Worm (Caenorhabditis elegans): ENCODE data around the gene srx-114.

The srx-114 gene

DNA sequence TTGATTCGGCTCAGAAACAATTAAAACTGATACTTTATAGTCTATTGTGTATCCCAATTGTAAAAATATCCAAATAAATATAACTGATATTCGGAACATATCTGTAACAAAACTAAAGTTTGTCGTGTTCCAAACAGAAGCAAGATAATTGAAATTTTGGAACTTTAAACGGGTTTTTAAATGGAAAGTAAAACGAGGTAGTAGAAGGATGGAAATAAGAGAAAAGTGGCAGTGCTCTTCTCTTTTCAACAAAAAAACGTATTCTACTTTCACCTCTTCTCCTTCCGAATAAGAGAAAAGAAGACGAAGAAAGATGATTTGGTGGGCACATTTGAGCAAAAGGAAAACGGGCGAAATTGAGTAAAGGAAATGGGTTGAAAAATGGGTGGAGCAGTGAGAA lies 13.5 kb upstream of the srx-114 start, which contains the start of gene nmr-1 (continued):
- no peak for TF ChIP-seq mes-2 (tag; optimal IDR thresholded peaks at IDR 0.05; ENCODE audit: poor library complexity, severe bottlenecking)
- no peak for TF ChIP-seq spr-3 (GFP tag; optimal IDR thresholded peaks at IDR 0.05)
- TF ChIP-seq ama-1 (optimal IDR thresholded peaks at IDR 0.05) = no peak

DNA sequence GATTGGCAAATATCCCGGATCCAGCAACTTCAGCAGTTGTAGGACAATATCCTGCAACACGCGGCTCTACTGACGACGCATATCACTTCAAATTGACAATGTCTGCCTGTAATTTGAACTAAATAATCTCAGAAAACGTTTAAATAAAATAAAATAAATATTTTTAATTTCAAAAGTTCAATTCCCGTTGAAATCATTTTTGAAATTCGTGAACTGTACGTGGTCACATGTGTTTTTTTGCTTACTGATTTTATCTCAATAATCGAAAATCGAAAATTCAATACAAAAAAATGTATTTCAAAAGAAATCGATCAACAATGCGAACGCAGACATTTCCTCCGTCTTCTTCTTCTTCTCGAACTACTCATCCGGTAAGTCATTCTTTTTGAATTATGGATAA lies 4.6 kb upstream of the srx-114 start, which contains the start of gene F07F6.1:
F07F6.1 (plus strand) TSS at position 301 of the 400 bp plus-strand sequence.
- TF ChIP-seq aly-2 (tag; optimal IDR thresholded peaks at IDR 0.05) (no peak), aha-1 (tag) (no peak), mxl-3 (GFP tag; optimal IDR thresholded peaks at IDR 0.05) (no peak)

DNA sequence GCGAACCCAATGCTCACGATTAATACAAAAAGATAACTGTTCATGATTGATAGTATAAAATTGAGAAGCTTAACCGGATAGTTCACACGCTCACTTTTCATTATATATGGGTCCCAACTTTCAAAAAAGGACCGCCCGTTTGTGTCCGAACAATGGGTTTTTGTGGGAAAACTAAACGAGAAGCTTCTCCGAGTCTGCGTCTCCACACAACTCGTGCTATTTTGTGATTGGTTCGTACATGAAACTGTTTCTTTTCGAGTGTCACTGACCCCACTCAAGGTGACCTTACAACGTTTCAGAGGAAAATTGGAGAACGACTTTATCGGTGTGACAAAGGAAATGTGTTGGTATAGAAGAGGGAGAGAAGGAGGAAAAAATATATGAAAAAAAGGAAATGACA lies 3.9 kb upstream of the srx-114 start, which contains the start of gene dct-5:
dct-5 (minus strand) TSS at position 101 of the 400 bp plus-strand sequence.
- no peak for TF ChIP-seq vab-7 (GFP tag; IDR thresholded peaks at IDR 0.05)
- no peak for TF ChIP-seq dpl-1 (GFP tag; optimal IDR thresholded peaks at IDR 0.05)
- no peak for TF ChIP-seq aha-1 (tag)
- no peak for TF ChIP-seq zip-2 (tag; optimal IDR thresholded peaks at IDR 0.05)
- TF ChIP-seq ceh-82 (tag; optimal IDR thresholded peaks at IDR 0.05) = no peak
- TF ChIP-seq duxl-1 (tag; optimal IDR thresholded peaks at IDR 0.05; ENCODE audit: poor library complexity) = no peak
- TF ChIP-seq D1046.2 (GFP tag; IDR thresholded peaks at IDR 0.05) = no peak
- no peak for TF ChIP-seq nhr-42 (GFP tag; IDR thresholded peaks at IDR 0.05)
- TF ChIP-seq ama-1 (optimal IDR thresholded peaks at IDR 0.05) = no peak
- no peak for TF ChIP-seq lin-29 (GFP tag; IDR thresholded peaks at IDR 0.05)

DNA sequence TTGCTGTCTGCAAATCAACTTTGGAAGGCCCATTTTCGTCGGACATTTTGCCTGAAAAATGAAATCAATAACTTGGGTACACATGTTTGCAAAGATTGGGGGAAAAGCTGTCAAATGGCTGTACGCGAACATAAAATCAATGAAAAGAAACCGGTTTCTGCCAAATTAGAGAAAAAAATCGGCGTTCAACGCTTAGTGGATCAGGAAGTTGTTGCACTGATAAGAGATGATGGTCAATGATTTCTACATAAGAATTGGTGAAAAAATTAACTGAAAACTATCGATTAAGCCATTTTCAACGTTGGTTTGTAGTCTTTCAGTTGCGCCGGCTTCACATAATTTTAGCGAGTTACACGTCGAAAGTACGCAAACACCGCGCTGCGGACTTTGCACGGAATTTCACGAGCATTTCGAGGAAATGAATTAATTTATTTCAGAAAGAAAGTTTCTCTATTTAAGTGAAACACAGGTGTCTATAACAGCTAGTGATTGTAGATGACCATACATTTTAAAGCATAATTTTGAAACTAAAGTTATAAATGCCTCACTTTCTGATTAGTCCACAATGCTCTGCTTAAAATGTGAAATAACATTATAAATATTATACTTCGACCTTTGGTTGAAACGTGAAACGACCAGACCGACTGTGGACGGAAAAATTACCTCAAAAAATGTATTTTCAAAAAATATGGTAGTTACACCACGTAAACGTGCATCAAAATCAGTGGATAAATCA lies 3.3 kb downstream of the srx-114 start, which contains the start of the genes F07F6.4 and F07F6.2:
F07F6.4 (minus strand) TSS at position 51 of the 736 bp plus-strand sequence.
F07F6.2 (plus strand) TSS at position 686 of the 736 bp plus-strand sequence.
- peak; percentile 27 for TF ChIP-seq mep-1 (tag; optimal IDR thresholded peaks at IDR 0.05)
- TF ChIP-seq aha-1 (tag) = peak; percentile 90
- TF ChIP-seq unc-39 (tag; optimal IDR thresholded peaks at IDR 0.05) = no peak
- peak; percentile 46; the same call in 1 of the 2 replicates for TF ChIP-seq lin-38 (GFP tag; IDR thresholded peaks at IDR 0.05)
- no peak for TF ChIP-seq daf-16 (GFP tag; optimal IDR thresholded peaks at IDR 0.05)
- TF ChIP-seq daf-16 (tag; optimal IDR thresholded peaks at IDR 0.05) = no peak
- peak; percentile 7 for TF ChIP-seq mxl-3 (GFP tag; optimal IDR thresholded peaks at IDR 0.05)
- TF ChIP-seq pqm-1 (tag; optimal IDR thresholded peaks at IDR 0.05) = peak; percentile 27
- peak; percentile 68 for TF ChIP-seq mes-2 (tag; optimal IDR thresholded peaks at IDR 0.05; ENCODE audit: poor library complexity, severe bottlenecking)
- TF ChIP-seq vab-7 (GFP tag; IDR thresholded peaks at IDR 0.05) = no peak
- TF ChIP-seq lsy-2 (tag; optimal IDR thresholded peaks at IDR 0.05) = peak in 1 of 2 experiments; percentile 64
- TF ChIP-seq nhr-6 (tag; optimal IDR thresholded peaks at IDR 0.05) = peak; percentile 15
- peak; percentile 59 for TF ChIP-seq dpl-1 (GFP tag; optimal IDR thresholded peaks at IDR 0.05)
- no peak for TF ChIP-seq zfp-2 (tag; optimal IDR thresholded peaks at IDR 0.05)
- TF ChIP-seq dve-1 (tag; optimal IDR thresholded peaks at IDR 0.05; ENCODE audit: insufficient read depth) = peak; percentile 39

DNA sequence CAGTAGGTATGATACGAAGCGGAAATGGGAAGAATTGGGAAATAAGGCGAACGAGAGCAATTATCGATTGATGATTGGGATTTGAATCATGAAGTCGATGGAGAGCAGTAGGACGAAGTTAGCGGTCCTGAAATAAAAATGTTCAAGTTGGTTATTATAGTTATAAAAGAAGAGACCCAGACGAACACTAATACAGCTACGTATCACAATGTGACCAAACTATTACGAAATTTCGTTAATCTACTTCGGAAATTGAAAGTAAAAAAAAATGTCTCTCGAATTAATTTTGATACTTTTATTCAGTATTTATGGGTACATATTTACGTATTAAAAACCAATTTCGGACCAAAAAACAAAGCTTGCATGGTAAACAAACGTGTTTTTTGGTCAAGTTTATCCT lies 6.5 kb downstream of the srx-114 start:
- TF ChIP-seq nhr-41 (GFP tag; IDR thresholded peaks at IDR 0.05) (no peak), nhr-28 (tag; optimal IDR thresholded peaks at IDR 0.05) (peak; percentile 19), ctbp-1 (GFP tag; IDR thresholded peaks at IDR 0.05) (no peak), nhr-10 (tag; optimal IDR thresholded peaks at IDR 0.05) (no peak)

DNA sequence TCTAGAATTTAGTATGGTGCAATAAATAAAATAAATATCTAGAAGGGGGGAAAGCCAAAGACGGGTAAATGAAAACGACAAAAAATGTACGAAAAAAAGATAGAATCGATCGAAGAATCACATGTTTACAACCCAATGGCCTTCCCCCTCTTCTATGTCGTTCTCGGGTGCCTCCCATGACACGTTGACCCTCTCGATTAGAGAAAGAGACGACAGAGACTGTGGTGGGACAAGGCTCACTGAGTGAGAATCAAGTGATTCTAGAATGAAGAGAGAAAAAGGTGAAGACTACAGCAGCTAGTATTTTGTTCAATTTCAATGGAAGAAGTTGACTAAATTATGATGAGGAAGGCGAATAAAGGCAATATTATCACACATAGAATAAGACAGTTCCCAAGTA lies 6.9 kb downstream of the srx-114 start:
- peak; percentile 41 for TF ChIP-seq mes-2 (tag; optimal IDR thresholded peaks at IDR 0.05; ENCODE audit: poor library complexity, severe bottlenecking)
- TF ChIP-seq F26F4.8 (GFP tag; conservative IDR thresholded peaks at IDR 0.05) = no peak
- TF ChIP-seq daf-19 (GFP tag; conservative IDR thresholded peaks at IDR 0.05) = no peak
- TF ChIP-seq nhr-77 (tag; optimal IDR thresholded peaks at IDR 0.05) = peak; percentile 63
- TF ChIP-seq pqm-1 (tag; optimal IDR thresholded peaks at IDR 0.05) = peak; percentile 58
- peak in 1 of 2 experiments; percentile 36 for TF ChIP-seq hif-1 (tag; optimal IDR thresholded peaks at IDR 0.05)
- peak in 1 of 2 experiments; percentile 69 for TF ChIP-seq lsy-2 (tag; optimal IDR thresholded peaks at IDR 0.05)
- TF ChIP-seq mxl-3 (GFP tag; optimal IDR thresholded peaks at IDR 0.05) = peak; percentile 58
- TF ChIP-seq nhr-25 (tag; optimal IDR thresholded peaks at IDR 0.05; ENCODE audit: borderline replicate concordance, insufficient read depth) = peak; percentile 60
- TF ChIP-seq tra-1 (GFP tag; IDR thresholded peaks at IDR 0.05) = no peak
- no peak for TF ChIP-seq ztf-7 (tag; optimal IDR thresholded peaks at IDR 0.05)
- peak; percentile 51 for TF ChIP-seq dve-1 (tag; optimal IDR thresholded peaks at IDR 0.05; ENCODE audit: insufficient read depth)
- no peak for TF ChIP-seq lin-29 (GFP tag; IDR thresholded peaks at IDR 0.05)
- TF ChIP-seq Y48G9A.11 (GFP tag; IDR thresholded peaks at IDR 0.05) = no peak
- peak in 1 of 2 experiments; percentile 51 for TF ChIP-seq unc-62 (GFP tag; optimal IDR thresholded peaks at IDR 0.05 in 1 of 2)
- no peak for TF ChIP-seq unc-62 (tag; optimal IDR thresholded peaks at IDR 0.05)
- TF ChIP-seq spr-1 (tag; optimal IDR thresholded peaks at IDR 0.05) = no peak
- no peak for TF ChIP-seq F10B5.3 (tag; optimal IDR thresholded peaks at IDR 0.05)
